Worm (Caenorhabditis elegans) whole organism, L4/young adult: ENCODE results near the gene ugt-57.

Source experiments
- W03F9.2 ChIP-seq: fragments of 150-350 bp; optimal IDR thresholded peaks from 2 replicates; lab custom pipeline; 2014; ENCODE audit warnings: missing biosample characterization, missing genetic modification characterization
- him-1 ChIP-seq: sonication (generic microtip); optimal IDR thresholded peaks from 2 replicates; lab custom pipeline; 2016; ENCODE audit warnings: missing genotype, missing genetic modification reagents, missing genetic modification characterization, missing compliant biosample characterization

ce11 chrX:7037998-7038397 lies 46.5 kb downstream of the ugt-57 start:
- TF ChIP-seq him-1 (tag; lab: Kevin White, UChicago) (no peak), W03F9.2 (no peak)
